Fruit fly (Drosophila melanogaster) whole organism, prepupa: ENCODE data around the gene Sps2.

Source experiments
- CG10669 ChIP-seq: fragments of 200-800 bp; sonication (Bioruptor generic); optimal IDR thresholded peaks from 3 replicates; lab custom pipeline; 2018; ENCODE audit warnings: missing biosample characterization, mild to moderate bottlenecking, missing genetic modification characterization, moderate library complexity
- CG11762 ChIP-seq: fragments of 200-800 bp; sonication (Bioruptor generic); optimal IDR thresholded peaks from 3 replicates; lab custom pipeline; 2016; ENCODE audit warnings: missing biosample characterization, missing genetic modification characterization; ENCODE audit not compliant: insufficient read depth
- CG15336 ChIP-seq: fragments of 200-800 bp; sonication (Bioruptor generic); IDR thresholded peaks from 2 replicates; pipeline ENCODE4 v1.3.6; 2022; ENCODE audit warnings: missing biosample characterization, missing genetic modification characterization
- CG1621 ChIP-seq: fragments of 200-800 bp; sonication (Bioruptor generic); optimal IDR thresholded peaks from 3 replicates; lab custom pipeline; 2018; ENCODE audit warnings: missing biosample characterization, mild to moderate bottlenecking, missing genetic modification characterization
- CG16779 ChIP-seq: fragments of 200-800 bp; sonication (Bioruptor generic); optimal IDR thresholded peaks from 3 replicates; lab custom pipeline; 2017; ENCODE audit warnings: missing biosample characterization, mild to moderate bottlenecking, missing genetic modification characterization
- CG31627 ChIP-seq: fragments of 200-800 bp; sonication (Bioruptor generic); optimal IDR thresholded peaks from 3 replicates; lab custom pipeline; 2016; ENCODE audit warnings: missing biosample characterization, missing genetic modification characterization
- CG3919 ChIP-seq: fragments of 200-800 bp; sonication (Bioruptor generic); optimal IDR thresholded peaks from 3 replicates; lab custom pipeline; 2016; ENCODE audit warnings: missing biosample characterization, missing genetic modification characterization
- CG6276 ChIP-seq: fragments of 200-800 bp; sonication (Bioruptor generic); optimal IDR thresholded peaks from 2 replicates; lab custom pipeline; 2017; ENCODE audit warnings: missing biosample characterization, mild to moderate bottlenecking, missing genetic modification characterization
- CG6792 ChIP-seq: fragments of 200-800 bp; sonication (Bioruptor generic); optimal IDR thresholded peaks from 3 replicates; lab custom pipeline; 2016; ENCODE audit warnings: missing biosample characterization, missing genetic modification characterization
- CG8319 ChIP-seq: fragments of 200-800 bp; sonication (Bioruptor generic); optimal IDR thresholded peaks from 3 replicates; lab custom pipeline; 2016; ENCODE audit warnings: missing biosample characterization, missing genetic modification characterization
- CG8632 ChIP-seq: fragments of 200-800 bp; sonication (Bioruptor generic); optimal IDR thresholded peaks from 3 replicates; lab custom pipeline; 2016; ENCODE audit warnings: missing biosample characterization, missing genetic modification characterization
- CG9139 ChIP-seq: fragments of 200-800 bp; sonication (Bioruptor generic); optimal IDR thresholded peaks from 3 replicates; lab custom pipeline; 2017; ENCODE audit warnings: missing biosample characterization, mild to moderate bottlenecking, missing genetic modification characterization
- Eip78C ChIP-seq: fragments of 200-800 bp; sonication (Bioruptor generic); peaks from one replicate; lab custom pipeline; 2016; ENCODE audit warnings: missing biosample characterization, missing genetic modification characterization
- Eip93F ChIP-seq: fragments of 200-800 bp; sonication (Bioruptor generic); optimal IDR thresholded peaks from 2 replicates; lab custom pipeline; 2016; ENCODE audit warnings: missing biosample characterization, mild to moderate bottlenecking, missing genetic modification characterization
- Ets96B ChIP-seq: fragments of 200-800 bp; optimal IDR thresholded peaks from 2 replicates; lab custom pipeline; 2019; ENCODE audit warnings: missing biosample characterization, mild to moderate bottlenecking, missing genetic modification characterization, moderate library complexity
- Gug ChIP-seq: fragments of 200-800 bp; sonication (Bioruptor generic); IDR thresholded peaks from 2 replicates; pipeline ENCODE4 v1.3.6; 2022; ENCODE audit warnings: missing biosample characterization, missing genetic modification characterization
- Hr39 ChIP-seq: fragments of 200-800 bp; sonication (Bioruptor generic); optimal IDR thresholded peaks from 2 replicates; lab custom pipeline; 2016; ENCODE audit warnings: missing biosample characterization, missing genetic modification characterization
- OdsH ChIP-seq: fragments of 200-800 bp; sonication (Bioruptor generic); optimal IDR thresholded peaks from 3 replicates; lab custom pipeline; 2016; ENCODE audit warnings: missing biosample characterization, missing genetic modification characterization
- Smox ChIP-seq: fragments of 200-800 bp; sonication (Bioruptor generic); optimal IDR thresholded peaks from 3 replicates; lab custom pipeline; 2016; ENCODE audit warnings: missing biosample characterization, missing genetic modification characterization
- Sox14 ChIP-seq: fragments of 200-800 bp; sonication (Bioruptor generic); optimal IDR thresholded peaks from 3 replicates; lab custom pipeline; 2016; ENCODE audit warnings: missing biosample characterization, missing genetic modification characterization
- achi ChIP-seq: fragments of 200-800 bp; sonication (Bioruptor generic); optimal IDR thresholded peaks from 3 replicates; lab custom pipeline; 2016; ENCODE audit warnings: missing biosample characterization, missing genetic modification characterization
- cyc ChIP-seq: fragments of 200-800 bp; sonication (Bioruptor generic); optimal IDR thresholded peaks from 3 replicates; lab custom pipeline; 2016; ENCODE audit warnings: missing biosample characterization, missing genetic modification characterization
- dac ChIP-seq: fragments of 200-800 bp; sonication (Bioruptor generic); optimal IDR thresholded peaks from 2 replicates; lab custom pipeline; 2017; ENCODE audit warnings: missing biosample characterization, mild to moderate bottlenecking, missing genetic modification characterization
- dsx ChIP-seq: fragments of 200-800 bp; optimal IDR thresholded peaks from 3 replicates; lab custom pipeline; 2019; ENCODE audit warnings: missing biosample characterization, mild to moderate bottlenecking, missing genetic modification characterization, moderate library complexity; ENCODE audit not compliant: poor library complexity, severe bottlenecking
- eg ChIP-seq: fragments of 200-800 bp; sonication (Bioruptor generic); IDR thresholded peaks from 3 replicates; pipeline ENCODE4 v1.3.6; 2022; ENCODE audit warnings: missing biosample characterization, missing genetic modification characterization
- fd59A ChIP-seq: fragments of 200-800 bp; sonication (Bioruptor generic); optimal IDR thresholded peaks from 2 replicates; lab custom pipeline; 2017; ENCODE audit warnings: missing biosample characterization, mild to moderate bottlenecking, missing genetic modification characterization, missing genetic modification reagents
- fkh ChIP-seq: fragments of 200-800 bp; sonication (Bioruptor generic); optimal IDR thresholded peaks from 3 replicates; lab custom pipeline; 2017; ENCODE audit warnings: missing biosample characterization, mild to moderate bottlenecking, missing genetic modification characterization, moderate library complexity
- lz ChIP-seq: fragments of 200-800 bp; sonication (Bioruptor generic); optimal IDR thresholded peaks from 3 replicates; lab custom pipeline; 2016; ENCODE audit warnings: missing biosample characterization, missing genetic modification characterization
- pdm3 ChIP-seq: fragments of 200-800 bp; sonication (Bioruptor generic); optimal IDR thresholded peaks from 3 replicates; lab custom pipeline; 2016; ENCODE audit warnings: missing biosample characterization, missing genetic modification characterization
- salr ChIP-seq, 2 experiments: fragments of 200-800 bp; sonication (Bioruptor generic); optimal IDR thresholded peaks; 3 replicates each; lab custom pipeline; 2016 to 2018; ENCODE audit warnings: missing biosample characterization in 2 of 2, missing genetic modification characterization in 2 of 2, mild to moderate bottlenecking in 1 of 2
- spab ChIP-seq: fragments of 200-800 bp; sonication (Bioruptor generic); optimal IDR thresholded peaks from 2 replicates; lab custom pipeline; 2017; ENCODE audit warnings: missing biosample characterization, mild to moderate bottlenecking, missing genetic modification characterization, missing genetic modification reagents
- ss ChIP-seq, 2 experiments: fragments of 200-800 bp; sonication (Bioruptor generic); optimal IDR thresholded peaks; 2 replicates in 1 of 2; 3 replicates in 1 of 2; lab custom pipeline; 2017 to 2018; ENCODE audit warnings: mild to moderate bottlenecking in 2 of 2, missing biosample characterization in 2 of 2, missing genetic modification characterization in 2 of 2, moderate library complexity in 1 of 2
- svp ChIP-seq: fragments of 200-800 bp; sonication (Bioruptor generic); peaks from one replicate; lab custom pipeline; 2016; ENCODE audit warnings: missing biosample characterization, missing genetic modification characterization
- vri ChIP-seq: fragments of 200-800 bp; sonication (Bioruptor generic); optimal IDR thresholded peaks from 3 replicates; lab custom pipeline; 2016; ENCODE audit warnings: missing biosample characterization, mild to moderate bottlenecking, missing genetic modification characterization

Sps2 gene

dm6 chr2L:10320174-10320775 lies 22.1 kb upstream of the Sps2 start:
- TF ChIP-seq ss (GFP tag; optimal IDR thresholded peaks at IDR 0.05; lab: Kevin White, UChicago) (no peak), pdm3 (no peak), OdsH (GFP tag; lab: Kevin White, UChicago) (no peak), dsx (GFP tag; lab: Kevin White, UChicago) (no peak), Eip93F (GFP tag; lab: Kevin White, UChicago) (peak; percentile 27), Sox14 (GFP tag; lab: Kevin White, UChicago) (no peak), Gug (GFP tag; lab: Robert Waterston, UW) (no peak), dac (GFP tag; lab: Kevin White, UChicago) (no peak), lz (no peak), CG8319 (GFP tag; lab: Kevin White, UChicago) (no peak), fd59A (GFP tag; lab: Kevin White, UChicago) (no peak), CG3919 (GFP tag; lab: Kevin White, UChicago) (no peak), vri (GFP tag; lab: Kevin White, UChicago) (peak; percentile 94), salr (GFP tag; optimal IDR thresholded peaks at IDR 0.05; lab: Kevin White, UChicago) (no peak), CG6792 (no peak), CG10669 (GFP tag; lab: Kevin White, UChicago) (no peak), CG9139 (GFP tag; lab: Kevin White, UChicago) (no peak)
- TF ChIP-seq, all 60 proteins: peak for 2

- TF ChIP-seq cyc (GFP tag; lab: Kevin White, UChicago) = peak; percentile 9
- peak; percentile 85 for TF ChIP-seq fkh (GFP tag; lab: Kevin White, UChicago)
- no peak for TF ChIP-seq dsx (GFP tag; lab: Kevin White, UChicago)
- TF ChIP-seq CG6276 (GFP tag; lab: Kevin White, UChicago) = no peak
- TF ChIP-seq Eip78C (GFP tag; lab: Kevin White, UChicago) = peak; percentile 71
- no peak for TF ChIP-seq vri (GFP tag; lab: Kevin White, UChicago)
- no peak for TF ChIP-seq CG1621 (tag; lab: Kevin White, UChicago)
- TF ChIP-seq, all 60 proteins: peak for 3
Measured at dm6 chr2L:10321036-10321583, 21.3 kb upstream of the Sps2 start.

- peak; percentile 2 for TF ChIP-seq Eip93F (GFP tag; lab: Kevin White, UChicago)
- TF ChIP-seq eg (GFP tag; lab: Robert Waterston, UW) = no peak
- TF ChIP-seq CG15336 (GFP tag; lab: Robert Waterston, UW) = peak; percentile 33; the same call in 1 of the 2 replicates
- peak; percentile 69 for TF ChIP-seq Eip78C (GFP tag; lab: Kevin White, UChicago)
- peak; percentile 15 for TF ChIP-seq vri (GFP tag; lab: Kevin White, UChicago)
- TF ChIP-seq dsx (GFP tag; lab: Kevin White, UChicago) = peak; percentile 66
Measured at dm6 chr2L:10321612-10322011, 20.8 kb upstream of the Sps2 start.

dm6 chr2L:10322176-10322575 lies 20.2 kb upstream of the Sps2 start, which contains the start of gene CG4995:
TSS of gene CG4995 (plus strand) at chr2L:10322476.
- TF ChIP-seq CG31627 (GFP tag; lab: Kevin White, UChicago) = no peak
- TF ChIP-seq CG6792 = no peak
- TF ChIP-seq OdsH (GFP tag; lab: Kevin White, UChicago) = no peak
- no peak for TF ChIP-seq dsx (GFP tag; lab: Kevin White, UChicago)
- TF ChIP-seq Eip78C (GFP tag; lab: Kevin White, UChicago) = peak; percentile 61
- no peak for TF ChIP-seq CG11762 (GFP tag; lab: Kevin White, UChicago)
- TF ChIP-seq Smox (GFP tag; lab: Kevin White, UChicago) = no peak

- no peak for TF ChIP-seq Hr39 (GFP tag; lab: Kevin White, UChicago)
- no peak for TF ChIP-seq achi (GFP tag; lab: Kevin White, UChicago)
- no peak for TF ChIP-seq CG8632 (GFP tag; lab: Kevin White, UChicago)
- no peak for TF ChIP-seq Ets96B (tag; lab: Kevin White, UChicago)
- no peak for TF ChIP-seq CG6792
- no peak for TF ChIP-seq CG6276 (GFP tag; lab: Kevin White, UChicago)
- TF ChIP-seq pdm3 = no peak
- no peak for TF ChIP-seq spab (GFP tag; lab: Kevin White, UChicago)
- TF ChIP-seq CG15336 (GFP tag; lab: Robert Waterston, UW) = no peak
- peak; percentile 47 for TF ChIP-seq vri (GFP tag; lab: Kevin White, UChicago)
- TF ChIP-seq svp = peak; percentile 93
- TF ChIP-seq CG16779 (tag; lab: Kevin White, UChicago) = no peak
- no peak for TF ChIP-seq CG1621 (tag; lab: Kevin White, UChicago)
Measured at dm6 chr2L:10322773-10323487, 19.5 kb upstream of the Sps2 start, which contains the start of gene CG5381. TSS of gene CG5381 (minus strand) at chr2L:10323102.
